Worm (Caenorhabditis elegans): ENCODE results near the gene clec-197.

clec-197 gene

ce11 chrIV:17320445-17320844, 26.1 kb downstream of the clec-197 start, which contains the start of gene C49C3.4:
Gene C49C3.4, plus strand, starts transcription at chrIV:17320795.
- TF ChIP-seq elt-2 (tag; optimal IDR thresholded peaks at IDR 0.05) (peak; percentile 70), elt-3 (tag; optimal IDR thresholded peaks at IDR 0.05) (no peak), egl-5 (tag; optimal IDR thresholded peaks at IDR 0.05) (no peak), nhr-43 (tag; optimal IDR thresholded peaks at IDR 0.05; ENCODE audit: poor library complexity, severe bottlenecking) (no peak), pqm-1 (tag; optimal IDR thresholded peaks at IDR 0.05) (peak; percentile 20), ZK546.5 (tag; optimal IDR thresholded peaks at IDR 0.05) (no peak), ceh-28 (tag; optimal IDR thresholded peaks at IDR 0.05) (no peak), sea-2 (GFP tag; optimal IDR thresholded peaks at IDR 0.05) (no peak)

DNA sequence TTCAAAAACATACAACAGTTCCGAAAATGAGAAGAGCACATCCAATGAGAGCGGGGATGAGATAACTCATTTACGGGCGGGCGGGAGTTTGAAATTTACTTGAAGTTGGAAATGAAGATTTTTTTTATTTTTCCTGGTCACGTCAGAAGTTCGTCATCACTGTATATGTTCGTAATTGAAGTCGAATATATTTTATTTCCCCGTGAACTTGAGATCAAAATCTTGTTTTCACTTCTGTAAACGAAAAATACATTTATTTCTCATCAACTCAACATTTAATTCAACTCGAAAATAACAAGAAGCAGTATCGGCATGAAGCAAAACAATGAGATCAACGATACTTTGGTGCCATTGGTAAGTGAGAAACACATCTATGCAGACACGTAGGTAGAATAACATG, 30.1 kb downstream of the clec-197 start, which contains the start of gene C49C3.20:
Gene C49C3.20 (minus strand): TSS at position 101 of the 400 bp plus-strand sequence.
- TF ChIP-seq ztf-11 (tag; optimal IDR thresholded peaks at IDR 0.05) (no peak), unc-39 (tag; optimal IDR thresholded peaks at IDR 0.05) (no peak), R02D3.7 (tag; optimal IDR thresholded peaks at IDR 0.05) (no peak), hmg-11 (tag; optimal IDR thresholded peaks at IDR 0.05) (no peak)

- no peak for TF ChIP-seq aly-2 (tag; optimal IDR thresholded peaks at IDR 0.05)
- TF ChIP-seq hmg-11 (tag; optimal IDR thresholded peaks at IDR 0.05) = no peak
- no peak for TF ChIP-seq lsy-12 (tag; optimal IDR thresholded peaks at IDR 0.05)
- no peak for TF ChIP-seq mdl-1 (tag; optimal IDR thresholded peaks at IDR 0.05)
- no peak for TF ChIP-seq elt-1 (tag; optimal IDR thresholded peaks at IDR 0.05)
Measured at ce11 chrIV:17311842-17312241, 34.7 kb downstream of the clec-197 start, which contains the start of gene snf-9. Gene snf-9, plus strand, starts transcription at chrIV:17312142.

- TF ChIP-seq egl-5 (tag; optimal IDR thresholded peaks at IDR 0.05) = no peak
Measured at ce11 chrIV:17308211-17308610, 38.3 kb downstream of the clec-197 start, which contains the start of gene T28F3.9. Gene T28F3.9, plus strand, starts transcription at chrIV:17308511.

DNA sequence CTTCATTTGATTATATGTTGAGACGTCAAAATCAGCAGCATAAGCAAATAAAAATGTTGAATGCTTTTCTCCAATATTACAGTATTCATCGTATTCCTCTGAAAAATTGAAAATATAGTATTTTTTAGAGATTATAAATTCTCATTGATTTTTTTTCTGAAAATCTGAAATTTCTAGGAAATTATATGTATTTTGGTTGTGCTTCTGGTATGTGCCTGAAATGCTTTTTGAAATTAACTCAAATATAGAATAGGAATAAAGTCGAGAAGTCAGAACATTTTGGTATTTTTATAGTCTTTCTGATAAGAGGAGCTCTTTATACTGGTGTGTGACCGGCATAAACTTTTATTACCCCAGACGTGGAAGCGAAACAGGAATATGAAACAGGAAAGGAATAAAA, 39.3 kb downstream of the clec-197 start, which contains the start of gene T28F3.8:
Gene T28F3.8 (minus strand): TSS at position 101 of the 400 bp plus-strand sequence.
- peak; percentile 26 for TF ChIP-seq elt-2 (tag; optimal IDR thresholded peaks at IDR 0.05)

DNA sequence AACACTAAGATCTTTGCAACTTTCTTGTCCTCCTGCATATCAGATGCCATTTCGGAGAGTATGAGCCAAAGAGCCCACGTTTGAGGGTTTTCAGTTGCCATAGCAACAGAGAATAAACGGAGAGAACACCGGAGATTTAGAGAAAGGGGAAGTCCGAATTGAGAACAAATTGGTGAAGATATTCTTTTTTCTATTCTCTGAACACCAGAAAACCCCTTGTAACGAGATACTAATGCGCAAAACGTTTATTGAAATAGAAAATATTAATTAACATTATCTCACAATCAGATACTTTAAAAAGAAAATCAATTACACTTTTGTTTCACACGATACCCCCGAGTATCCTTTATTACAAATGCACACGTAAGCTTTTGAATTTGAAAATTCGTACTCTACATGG, 44.6 kb downstream of the clec-197 start, which contains the start of gene ifta-2:
Gene ifta-2 (minus strand): TSS at position 101 of the 400 bp plus-strand sequence.
- TF ChIP-seq hmg-11 (tag; optimal IDR thresholded peaks at IDR 0.05) = no peak
- no peak for TF ChIP-seq lin-15B (tag; optimal IDR thresholded peaks at IDR 0.05)
- no peak for TF ChIP-seq fkh-10 (GFP tag; optimal IDR thresholded peaks at IDR 0.05)
- no peak for TF ChIP-seq ceh-16 (tag; optimal IDR thresholded peaks at IDR 0.05)
- TF ChIP-seq ZK546.5 (tag; optimal IDR thresholded peaks at IDR 0.05) = no peak
- no peak for TF ChIP-seq eor-1 (tag; optimal IDR thresholded peaks at IDR 0.05)
- TF ChIP-seq nfya-1 (tag; optimal IDR thresholded peaks at IDR 0.05; ENCODE audit: insufficient read depth) = no peak
- no peak for TF ChIP-seq ceh-82 (tag; optimal IDR thresholded peaks at IDR 0.05)
- no peak for TF ChIP-seq pqm-1 (tag; optimal IDR thresholded peaks at IDR 0.05)
- no peak for TF ChIP-seq nhr-23 (tag; optimal IDR thresholded peaks at IDR 0.05)
- no peak for TF ChIP-seq elt-3 (tag; optimal IDR thresholded peaks at IDR 0.05)
- TF ChIP-seq skn-1 (tag; optimal IDR thresholded peaks at IDR 0.05) = no peak
- no peak for TF ChIP-seq lin-39 (tag; optimal IDR thresholded peaks at IDR 0.05)
- no peak for TF ChIP-seq fkh-2 (tag; optimal IDR thresholded peaks at IDR 0.05)
- TF ChIP-seq nhr-77 (tag; optimal IDR thresholded peaks at IDR 0.05) = no peak
- TF ChIP-seq egl-5 (tag; optimal IDR thresholded peaks at IDR 0.05) = no peak
- no peak for TF ChIP-seq ceh-28 (tag; optimal IDR thresholded peaks at IDR 0.05)
- no peak for TF ChIP-seq aly-2 (tag; optimal IDR thresholded peaks at IDR 0.05)
- TF ChIP-seq egl-27 (tag; optimal IDR thresholded peaks at IDR 0.05) = no peak

Data from whole organism, L3 larva.